Worm (Caenorhabditis elegans): ENCODE measurements around the gene chil-19.

ce11 chrII:9438853-9439252 lies 15.4 kb downstream of the chil-19 start:
- TF ChIP-seq tab-1 (GFP tag; IDR thresholded peaks at IDR 0.05) (no peak), ztf-23 (GFP tag; IDR thresholded peaks at IDR 0.05) (no peak), klf-2 (GFP tag; conservative IDR thresholded peaks at IDR 0.05) (no peak)

All from whole organism, midembryonic.